Fruit fly (Drosophila melanogaster) whole organism, prepupa: ENCODE data around the gene Spag1.
A peak's percentile ranks its signal among the peaks of the same experiment; 100 is the strongest.

Source experiments
- Blimp-1 ChIP-seq: fragments of 200-800 bp; sonication (Bioruptor generic); optimal IDR thresholded peaks from 3 replicates; lab custom pipeline; 2017; ENCODE audit warnings: missing biosample characterization, missing genetic modification characterization, mild to moderate bottlenecking, moderate library complexity, missing genetic modification reagents
- CG10631 ChIP-seq: fragments of 200-800 bp; sonication (Bioruptor generic); optimal IDR thresholded peaks from 2 replicates; lab custom pipeline; 2016; ENCODE audit warnings: missing biosample characterization, missing genetic modification characterization
- CG11294 ChIP-seq: fragments of 200-800 bp; sonication (Bioruptor generic); IDR thresholded peaks from 2 replicates; pipeline ENCODE4 v1.3.6; 2022; ENCODE audit warnings: missing biosample characterization, missing genetic modification characterization
- CG15336 ChIP-seq: fragments of 200-800 bp; sonication (Bioruptor generic); IDR thresholded peaks from 2 replicates; pipeline ENCODE4 v1.3.6; 2022; ENCODE audit warnings: missing biosample characterization, missing genetic modification characterization
- CG31627 ChIP-seq: fragments of 200-800 bp; sonication (Bioruptor generic); optimal IDR thresholded peaks from 3 replicates; lab custom pipeline; 2016; ENCODE audit warnings: missing biosample characterization, missing genetic modification characterization
- CG32006 ChIP-seq: fragments of 200-800 bp; sonication (Bioruptor generic); optimal IDR thresholded peaks from 3 replicates; lab custom pipeline; 2017; ENCODE audit warnings: missing biosample characterization, mild to moderate bottlenecking, missing genetic modification characterization
- CG34406 ChIP-seq: fragments of 200-800 bp; sonication (Bioruptor generic); optimal IDR thresholded peaks from 3 replicates; lab custom pipeline; 2016; ENCODE audit warnings: missing biosample characterization, missing genetic modification characterization
- CG3919 ChIP-seq: fragments of 200-800 bp; sonication (Bioruptor generic); optimal IDR thresholded peaks from 3 replicates; lab custom pipeline; 2016; ENCODE audit warnings: missing biosample characterization, missing genetic modification characterization
- CG4318 ChIP-seq: fragments of 200-800 bp; sonication (Bioruptor generic); optimal IDR thresholded peaks from 3 replicates; lab custom pipeline; 2017; ENCODE audit warnings: missing biosample characterization, mild to moderate bottlenecking, missing genetic modification characterization
- CG6163 ChIP-seq: fragments of 200-800 bp; sonication (Bioruptor generic); IDR thresholded peaks from 3 replicates; pipeline ENCODE4 v1.3.6; 2022; ENCODE audit warnings: missing biosample characterization, missing genetic modification characterization
- CG6276 ChIP-seq: fragments of 200-800 bp; sonication (Bioruptor generic); optimal IDR thresholded peaks from 2 replicates; lab custom pipeline; 2017; ENCODE audit warnings: missing biosample characterization, mild to moderate bottlenecking, missing genetic modification characterization
- CG6808 ChIP-seq: fragments of 200-800 bp; sonication (Bioruptor generic); optimal IDR thresholded peaks from 3 replicates; lab custom pipeline; 2017; ENCODE audit warnings: missing biosample characterization, missing genetic modification characterization, mild to moderate bottlenecking, moderate library complexity, missing genetic modification reagents
- CG6854 ChIP-seq: fragments of 200-800 bp; sonication (Bioruptor generic); optimal IDR thresholded peaks from 2 replicates; lab custom pipeline; 2017; ENCODE audit warnings: missing biosample characterization, mild to moderate bottlenecking, missing genetic modification characterization
- CG9139 ChIP-seq: fragments of 200-800 bp; sonication (Bioruptor generic); optimal IDR thresholded peaks from 3 replicates; lab custom pipeline; 2017; ENCODE audit warnings: missing biosample characterization, mild to moderate bottlenecking, missing genetic modification characterization
- Eip75B ChIP-seq: fragments of 200-800 bp; sonication (Bioruptor generic); optimal IDR thresholded peaks from 3 replicates; lab custom pipeline; 2016; ENCODE audit warnings: missing biosample characterization, missing genetic modification characterization
- Eip78C ChIP-seq: fragments of 200-800 bp; sonication (Bioruptor generic); peaks from one replicate; lab custom pipeline; 2016; ENCODE audit warnings: missing biosample characterization, missing genetic modification characterization
- Eip93F ChIP-seq: fragments of 200-800 bp; sonication (Bioruptor generic); optimal IDR thresholded peaks from 2 replicates; lab custom pipeline; 2016; ENCODE audit warnings: missing biosample characterization, mild to moderate bottlenecking, missing genetic modification characterization
- Ets21C ChIP-seq: fragments of 200-800 bp; sonication (Bioruptor generic); optimal IDR thresholded peaks from 3 replicates; lab custom pipeline; 2016; ENCODE audit warnings: missing biosample characterization, missing genetic modification characterization
- Gug ChIP-seq: fragments of 200-800 bp; sonication (Bioruptor generic); IDR thresholded peaks from 2 replicates; pipeline ENCODE4 v1.3.6; 2022; ENCODE audit warnings: missing biosample characterization, missing genetic modification characterization
- Hr38 ChIP-seq: sonication (Bioruptor generic); optimal IDR thresholded peaks from 2 replicates; lab custom pipeline; 2016; ENCODE audit warnings: missing biosample characterization, missing genetic modification characterization
- Hr39 ChIP-seq: fragments of 200-800 bp; sonication (Bioruptor generic); optimal IDR thresholded peaks from 2 replicates; lab custom pipeline; 2016; ENCODE audit warnings: missing biosample characterization, missing genetic modification characterization
- Hr4 ChIP-seq: fragments of 200-800 bp; sonication (Bioruptor generic); optimal IDR thresholded peaks from 3 replicates; lab custom pipeline; 2016; ENCODE audit warnings: missing biosample characterization, missing genetic modification characterization
- Lpt ChIP-seq: fragments of 200-800 bp; sonication (Bioruptor generic); optimal IDR thresholded peaks from 3 replicates; lab custom pipeline; 2016; ENCODE audit warnings: missing biosample characterization, missing genetic modification characterization
- Smox ChIP-seq: fragments of 200-800 bp; sonication (Bioruptor generic); optimal IDR thresholded peaks from 3 replicates; lab custom pipeline; 2016; ENCODE audit warnings: missing biosample characterization, missing genetic modification characterization
- Sox102F ChIP-seq: fragments of 200-800 bp; sonication (Bioruptor generic); optimal IDR thresholded peaks from 2 replicates; lab custom pipeline; 2016; ENCODE audit warnings: missing biosample characterization, mild to moderate bottlenecking, missing genetic modification characterization
- Sox14 ChIP-seq: fragments of 200-800 bp; sonication (Bioruptor generic); optimal IDR thresholded peaks from 3 replicates; lab custom pipeline; 2016; ENCODE audit warnings: missing biosample characterization, missing genetic modification characterization
- achi ChIP-seq: fragments of 200-800 bp; sonication (Bioruptor generic); optimal IDR thresholded peaks from 3 replicates; lab custom pipeline; 2016; ENCODE audit warnings: missing biosample characterization, missing genetic modification characterization
- acj6 ChIP-seq: fragments of 200-800 bp; sonication (Bioruptor generic); optimal IDR thresholded peaks from 3 replicates; lab custom pipeline; 2016; ENCODE audit warnings: missing biosample characterization, missing genetic modification characterization
- cyc ChIP-seq: fragments of 200-800 bp; sonication (Bioruptor generic); optimal IDR thresholded peaks from 3 replicates; lab custom pipeline; 2016; ENCODE audit warnings: missing biosample characterization, missing genetic modification characterization
- dac ChIP-seq: fragments of 200-800 bp; sonication (Bioruptor generic); optimal IDR thresholded peaks from 2 replicates; lab custom pipeline; 2017; ENCODE audit warnings: missing biosample characterization, mild to moderate bottlenecking, missing genetic modification characterization
- dsx ChIP-seq: fragments of 200-800 bp; optimal IDR thresholded peaks from 3 replicates; lab custom pipeline; 2019; ENCODE audit warnings: missing biosample characterization, mild to moderate bottlenecking, missing genetic modification characterization, moderate library complexity; ENCODE audit not compliant: poor library complexity, severe bottlenecking
- esn ChIP-seq: fragments of 200-800 bp; sonication (Bioruptor generic); optimal IDR thresholded peaks from 2 replicates; lab custom pipeline; 2016; ENCODE audit warnings: missing biosample characterization, mild to moderate bottlenecking, missing genetic modification characterization, moderate library complexity
- fd59A ChIP-seq: fragments of 200-800 bp; sonication (Bioruptor generic); optimal IDR thresholded peaks from 2 replicates; lab custom pipeline; 2017; ENCODE audit warnings: missing biosample characterization, mild to moderate bottlenecking, missing genetic modification characterization, missing genetic modification reagents
- fd85E ChIP-seq: fragments of 200-800 bp; sonication (Bioruptor generic); optimal IDR thresholded peaks from 3 replicates; lab custom pipeline; 2016; ENCODE audit warnings: missing biosample characterization, missing genetic modification characterization
- fkh ChIP-seq: fragments of 200-800 bp; sonication (Bioruptor generic); optimal IDR thresholded peaks from 3 replicates; lab custom pipeline; 2017; ENCODE audit warnings: missing biosample characterization, mild to moderate bottlenecking, missing genetic modification characterization, moderate library complexity
- lz ChIP-seq: fragments of 200-800 bp; sonication (Bioruptor generic); optimal IDR thresholded peaks from 3 replicates; lab custom pipeline; 2016; ENCODE audit warnings: missing biosample characterization, missing genetic modification characterization
- spab ChIP-seq: fragments of 200-800 bp; sonication (Bioruptor generic); optimal IDR thresholded peaks from 2 replicates; lab custom pipeline; 2017; ENCODE audit warnings: missing biosample characterization, mild to moderate bottlenecking, missing genetic modification characterization, missing genetic modification reagents
- topi ChIP-seq: fragments of 200-800 bp; sonication (Bioruptor generic); optimal IDR thresholded peaks from 3 replicates; lab custom pipeline; 2016; ENCODE audit warnings: missing biosample characterization, missing genetic modification characterization

Spag1 gene

DNA sequence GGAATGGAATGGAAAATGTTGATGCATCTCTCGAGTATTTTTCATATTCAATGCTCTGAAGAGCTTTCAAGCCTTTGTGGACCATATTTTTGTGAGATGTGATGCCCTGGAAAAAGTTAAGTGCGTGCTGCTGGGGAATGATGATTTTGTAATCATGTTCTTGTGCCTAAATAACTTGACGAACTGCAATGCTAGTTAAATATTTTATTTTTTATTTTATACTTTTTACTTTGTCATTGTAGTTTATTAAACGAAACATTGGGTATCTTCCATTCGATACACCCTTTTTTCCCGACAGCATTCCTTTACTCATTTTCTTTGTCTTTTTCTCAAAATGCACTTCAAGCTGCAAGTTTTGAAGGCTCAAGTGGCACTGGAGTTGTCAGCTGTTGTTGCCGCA is 47.6 kb upstream of the Spag1 start (continued):
- TF ChIP-seq Hr4 (peak; percentile 61), Eip75B (peak; percentile 26), achi (GFP tag; lab: Kevin White, UChicago) (peak; percentile 60), CG6163 (GFP tag; lab: Robert Waterston, UW) (peak; percentile 50; the same call in 1 of the 3 replicates), Ets21C (GFP tag; lab: Kevin White, UChicago) (no peak), CG6276 (no peak), Hr39 (peak; percentile 38), esn (peak; percentile 52), fd85E (no peak), lz (peak; percentile 31), acj6 (GFP tag; lab: Kevin White, UChicago) (peak; percentile 62), Hr38 (GFP tag; lab: Kevin White, UChicago) (no peak), fd59A (no peak), dsx (GFP tag; lab: Kevin White, UChicago) (no peak), CG34406 (GFP tag; lab: Kevin White, UChicago) (peak; percentile 60), Sox14 (GFP tag; lab: Kevin White, UChicago) (peak; percentile 39), Smox (no peak), Gug (GFP tag; lab: Robert Waterston, UW) (peak; percentile 35; the same call in 1 of the 2 replicates)

DNA sequence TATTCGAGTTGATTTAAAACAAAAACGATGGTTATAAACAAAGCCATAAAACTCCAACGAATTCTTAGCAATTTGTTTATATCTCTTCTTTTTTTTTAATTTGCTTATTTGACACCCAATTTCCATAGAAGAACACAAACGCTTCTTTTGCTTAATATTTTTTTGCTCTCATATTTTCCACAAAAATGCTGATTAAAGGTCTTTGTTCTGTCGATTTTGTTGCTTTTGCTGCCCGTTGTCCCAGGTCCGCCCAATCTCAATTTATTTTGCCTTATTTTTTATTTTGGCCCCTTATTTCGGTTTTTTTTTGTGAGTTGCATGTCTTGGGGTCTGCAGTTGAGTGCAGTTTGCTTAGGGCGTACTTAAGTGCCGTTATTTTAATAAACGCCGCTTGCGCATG is 41.6 kb upstream of the Spag1 start:
- TF ChIP-seq esn, result no peak
- no peak for TF ChIP-seq fkh (GFP tag; lab: Kevin White, UChicago)
- peak; percentile 60 for TF ChIP-seq CG6854 (GFP tag; lab: Kevin White, UChicago)

DNA sequence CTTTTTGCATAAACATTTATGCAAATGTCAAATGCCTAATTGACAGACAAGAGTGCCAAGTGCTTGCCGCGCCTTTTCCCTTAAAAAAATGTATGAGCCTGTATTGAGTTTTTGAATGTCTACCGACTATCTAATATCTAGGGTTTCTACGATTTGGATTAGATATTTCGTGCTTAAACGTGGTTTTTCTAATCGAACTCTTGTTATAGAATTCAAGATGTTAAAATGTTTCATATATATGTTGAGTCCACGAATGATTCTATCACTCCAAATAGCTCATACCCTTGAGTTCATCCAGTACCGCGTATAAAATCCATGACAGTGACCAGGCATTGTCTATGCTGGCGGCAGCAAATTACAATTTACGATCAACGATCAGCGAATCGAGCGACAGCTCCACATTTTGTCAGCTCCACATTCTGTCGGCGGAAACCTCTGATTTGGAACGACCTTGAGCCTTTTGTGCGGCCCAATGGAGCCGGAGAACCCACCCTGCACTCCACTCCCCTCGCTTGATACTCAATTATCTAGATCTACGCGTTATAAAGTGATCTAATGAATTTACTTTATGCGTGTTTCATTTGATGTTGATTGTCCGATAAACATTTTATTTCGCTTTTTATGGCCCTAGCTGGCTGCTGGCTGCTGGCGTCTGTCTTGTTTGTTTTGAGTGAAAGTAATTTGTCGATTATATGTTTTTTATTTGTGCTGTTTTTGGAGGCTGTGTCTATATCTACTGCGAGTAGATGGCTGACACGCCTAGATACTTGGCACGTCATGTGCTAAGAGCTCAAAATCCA is 40.7 kb upstream of the Spag1 start:
- TF ChIP-seq spab (no peak), CG6163 (GFP tag; lab: Robert Waterston, UW) (peak; percentile 22; the same call in 1 of the 3 replicates), dac (GFP tag; lab: Kevin White, UChicago) (no peak), Sox102F (GFP tag; lab: Kevin White, UChicago) (no peak), dsx (GFP tag; lab: Kevin White, UChicago) (no peak), Lpt (GFP tag; lab: Kevin White, UChicago) (no peak), CG15336 (GFP tag; lab: Robert Waterston, UW) (0 out of 2 replicates have a peak, but pooled peaks have one; percentile 27), Smox (no peak), cyc (GFP tag; lab: Kevin White, UChicago) (no peak), CG6276 (no peak)

DNA sequence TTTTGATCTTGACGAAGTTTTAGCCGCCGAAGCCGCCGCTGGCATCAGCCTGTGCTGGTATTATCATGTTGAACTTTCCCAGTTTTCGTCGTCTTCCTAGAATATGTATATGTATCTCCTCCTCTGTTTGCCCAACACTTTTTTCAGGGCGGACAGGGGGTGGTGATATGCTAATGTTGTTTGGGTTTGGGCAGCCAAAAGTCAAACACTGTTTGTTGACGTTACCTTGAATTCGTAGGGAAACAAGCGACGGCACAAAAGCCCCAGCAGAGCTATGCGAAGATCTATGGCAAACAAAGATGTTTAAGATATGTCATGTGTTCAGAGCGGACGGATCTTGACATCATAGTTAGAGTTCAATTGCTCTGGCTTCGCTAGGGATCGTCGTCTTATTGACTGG is 38.9 kb upstream of the Spag1 start:
- no peak for TF ChIP-seq esn
- no peak for TF ChIP-seq CG11294 (GFP tag; lab: Robert Waterston, UW)
- TF ChIP-seq CG9139 (GFP tag; lab: Kevin White, UChicago), result no peak
- peak; percentile 84 for TF ChIP-seq fkh (GFP tag; lab: Kevin White, UChicago)
- TF ChIP-seq, all 60 proteins: peak for 1

DNA sequence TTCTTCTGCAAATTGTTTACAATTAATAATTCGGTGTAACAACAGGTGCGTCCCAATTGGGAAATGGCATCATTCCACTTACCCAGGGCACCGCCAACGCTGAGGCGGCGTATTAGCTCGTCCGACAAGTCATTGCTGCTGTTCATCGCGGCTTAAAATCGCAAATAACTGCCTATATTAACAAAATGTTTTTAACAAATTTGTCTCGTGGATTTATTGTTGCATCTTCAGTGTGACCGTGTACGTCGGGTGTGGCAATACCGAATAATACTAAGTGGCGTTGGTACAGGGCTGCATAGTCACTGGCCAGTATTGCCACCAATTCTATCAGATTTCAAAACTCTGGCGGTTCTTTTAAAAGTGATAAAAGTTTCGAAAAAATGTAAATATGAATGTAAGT is 35.0 kb upstream of the Spag1 start, which contains the start of gene Ets97D:
Ets97D (minus strand) TSS at position 272 of the 400 bp plus-strand sequence.
- TF ChIP-seq Gug (GFP tag; lab: Robert Waterston, UW) (no peak), fkh (GFP tag; lab: Kevin White, UChicago) (peak; percentile 83), CG4318 (no peak), Blimp-1 (no peak), dac (GFP tag; lab: Kevin White, UChicago) (no peak), CG6854 (GFP tag; lab: Kevin White, UChicago) (no peak), Eip78C (GFP tag; lab: Kevin White, UChicago) (peak; percentile 42), CG6808 (GFP tag; lab: Kevin White, UChicago) (no peak), Hr39 (no peak), CG10631 (GFP tag; lab: Kevin White, UChicago) (no peak), dsx (GFP tag; lab: Kevin White, UChicago) (peak; percentile 33), CG32006 (GFP tag; lab: Kevin White, UChicago) (no peak), Sox14 (GFP tag; lab: Kevin White, UChicago) (peak; percentile 8), CG31627 (GFP tag; lab: Kevin White, UChicago) (no peak), topi (GFP tag; lab: Kevin White, UChicago) (no peak), Eip93F (GFP tag; lab: Kevin White, UChicago) (no peak), CG3919 (no peak), Sox102F (GFP tag; lab: Kevin White, UChicago) (no peak)
